Worm (Caenorhabditis elegans) whole organism, L4/young adult: ENCODE measurements around the gene dnj-3.

Source experiments
- W03F9.2 ChIP-seq: fragments of 150-350 bp; optimal IDR thresholded peaks from 2 replicates; lab custom pipeline; 2014; ENCODE audit warnings: missing biosample characterization, missing genetic modification characterization
- dao-5 ChIP-seq: sonication (generic microtip); optimal IDR thresholded peaks from 2 replicates; lab custom pipeline; 2016; ENCODE audit warnings: missing genotype, missing genetic modification characterization, moderate library complexity, missing compliant biosample characterization
- him-1 ChIP-seq: sonication (generic microtip); optimal IDR thresholded peaks from 2 replicates; lab custom pipeline; 2016; ENCODE audit warnings: missing genotype, missing genetic modification reagents, missing genetic modification characterization, missing compliant biosample characterization

Gene dnj-3

DNA sequence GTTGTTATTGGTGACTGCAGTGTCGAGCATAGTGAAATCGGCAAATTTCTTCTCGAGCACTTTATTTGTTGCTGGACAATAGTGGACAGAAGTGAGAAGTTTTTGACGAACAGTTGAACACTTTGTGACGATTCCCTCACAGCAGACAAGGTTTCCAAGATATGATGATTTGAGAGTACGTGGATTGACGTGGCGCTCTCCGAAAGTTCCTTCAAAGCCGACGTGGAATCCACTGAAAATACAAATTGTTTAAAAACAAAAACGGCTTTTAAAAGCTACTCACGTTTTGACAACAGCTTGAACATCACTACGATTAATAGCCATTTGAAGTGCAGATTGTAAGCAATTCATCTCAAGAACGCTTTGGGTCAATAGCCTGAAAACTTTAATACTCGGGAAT, 9.5 kb upstream of the dnj-3 start:
- TF ChIP-seq W03F9.2 (tag; lab: Kevin White, UChicago) (no peak), dao-5 (tag; lab: Kevin White, UChicago) (no peak), him-1 (tag; lab: Kevin White, UChicago) (no peak)

ce11 chrV:15059534-15059933, 8.9 kb upstream of the dnj-3 start, which contains the start of the genes mcm-3 and C25D7.15:
TSS of gene mcm-3 (minus strand) at chrV:15059599.
TSS of gene C25D7.15 (plus strand) at chrV:15059808.
- no peak for TF ChIP-seq him-1 (tag; lab: Kevin White, UChicago)
- TF ChIP-seq W03F9.2 (tag; lab: Kevin White, UChicago) = peak; percentile 32
- TF ChIP-seq dao-5 (tag; lab: Kevin White, UChicago) = no peak

DNA sequence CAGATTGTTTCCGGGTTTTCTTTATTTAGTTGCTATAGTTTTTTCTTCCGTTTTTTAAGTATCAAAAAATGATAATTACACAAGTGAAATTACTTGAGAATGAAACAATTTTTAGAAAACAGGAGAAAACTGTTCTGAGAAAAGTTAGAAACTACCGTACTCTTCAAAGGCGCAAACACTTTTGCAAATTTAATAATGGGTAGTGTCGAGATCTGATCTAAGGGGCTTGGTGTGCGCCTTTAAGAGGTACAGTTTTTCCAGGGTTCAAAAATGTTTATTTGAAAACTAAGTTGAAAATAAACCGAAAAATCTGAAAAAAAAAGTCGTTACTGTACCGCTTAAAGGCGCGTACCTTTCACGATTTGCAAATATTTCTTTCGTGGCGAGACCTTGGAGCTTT, 7.9 kb upstream of the dnj-3 start:
- TF ChIP-seq W03F9.2 (tag; lab: Kevin White, UChicago) (no peak), him-1 (tag; lab: Kevin White, UChicago) (no peak), dao-5 (tag; lab: Kevin White, UChicago) (no peak)

- TF ChIP-seq W03F9.2 (tag; lab: Kevin White, UChicago) = no peak
- no peak for TF ChIP-seq dao-5 (tag; lab: Kevin White, UChicago)
- TF ChIP-seq him-1 (tag; lab: Kevin White, UChicago) = no peak
Observed at ce11 chrV:15063987-15064386, 4.5 kb upstream of the dnj-3 start, which contains the start of gene rap-2. TSS of gene rap-2 (minus strand) at chrV:15064087.

- TF ChIP-seq W03F9.2 (tag; lab: Kevin White, UChicago) (no peak), dao-5 (tag; lab: Kevin White, UChicago) (no peak), him-1 (tag; lab: Kevin White, UChicago) (no peak)
Observed at ce11 chrV:15065068-15065744, 3.3 kb upstream of the dnj-3 start, which contains the start of gene C25D7.9. TSS of gene C25D7.9 (plus strand) at chrV:15065135.

- TF ChIP-seq him-1 (tag; lab: Kevin White, UChicago) (no peak), dao-5 (tag; lab: Kevin White, UChicago) (no peak), W03F9.2 (tag; lab: Kevin White, UChicago) (no peak)
Observed at ce11 chrV:15065837-15066348, 2.6 kb upstream of the dnj-3 start, which contains the start of gene otub-1. TSS of gene otub-1 (plus strand) at chrV:15066298.

ce11 chrV:15067165-15067564, 1.3 kb upstream of the dnj-3 start, which contains the start of gene C25D7.10:
TSS of gene C25D7.10 (plus strand) at chrV:15067465.
- TF ChIP-seq him-1 (tag; lab: Kevin White, UChicago) (no peak), dao-5 (tag; lab: Kevin White, UChicago) (no peak), W03F9.2 (tag; lab: Kevin White, UChicago) (no peak)

ce11 chrV:15069435-15069985, 1.0 kb downstream of the dnj-3 start:
- TF ChIP-seq him-1 (tag; lab: Kevin White, UChicago) = no peak
- no peak for TF ChIP-seq W03F9.2 (tag; lab: Kevin White, UChicago)
- no peak for TF ChIP-seq dao-5 (tag; lab: Kevin White, UChicago)

ce11 chrV:15071015-15071810, 2.7 kb downstream of the dnj-3 start, which contains the start of gene unc-76:
TSS of gene unc-76 (plus strand) at chrV:15071760.
- TF ChIP-seq him-1 (tag; lab: Kevin White, UChicago) = peak; percentile 68
- no peak for TF ChIP-seq dao-5 (tag; lab: Kevin White, UChicago)

DNA sequence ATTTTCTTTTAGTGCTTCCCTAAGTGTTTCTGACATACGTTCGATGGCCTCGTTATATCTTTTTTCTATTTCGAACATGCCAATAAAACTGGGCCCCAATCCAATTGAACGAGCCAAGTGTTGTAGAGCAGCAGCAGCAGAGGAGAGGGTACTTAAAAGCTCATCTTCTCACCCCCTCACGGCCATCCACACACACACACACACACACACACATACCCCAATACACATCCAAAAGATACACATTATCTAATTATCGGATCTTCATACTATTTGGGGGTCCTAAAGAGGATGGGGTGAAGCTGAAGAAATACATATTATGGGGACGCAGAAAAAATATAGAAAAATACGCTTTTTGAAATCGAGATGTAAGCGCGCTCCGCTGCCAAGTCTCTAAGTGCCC, 4.3 kb downstream of the dnj-3 start:
- no peak for TF ChIP-seq him-1 (tag; lab: Kevin White, UChicago)
- no peak for TF ChIP-seq W03F9.2 (tag; lab: Kevin White, UChicago)
- TF ChIP-seq dao-5 (tag; lab: Kevin White, UChicago) = no peak

- TF ChIP-seq dao-5 (tag; lab: Kevin White, UChicago) (no peak), him-1 (tag; lab: Kevin White, UChicago) (peak; percentile 3)
Observed at ce11 chrV:15074907-15075306, 6.4 kb downstream of the dnj-3 start.

- no peak for TF ChIP-seq dao-5 (tag; lab: Kevin White, UChicago)
Observed at ce11 chrV:15078560-15078959, 10.1 kb downstream of the dnj-3 start.

ce11 chrV:15082291-15082690, 13.8 kb downstream of the dnj-3 start, which contains the start of the genes C01G10.10 and C01G10.9:
TSS of gene C01G10.10 (minus strand) at chrV:15082441.
TSS of gene C01G10.9 (plus strand) at chrV:15082530.
- TF ChIP-seq W03F9.2 (tag; lab: Kevin White, UChicago) (peak; percentile 72), dao-5 (tag; lab: Kevin White, UChicago) (no peak), him-1 (tag; lab: Kevin White, UChicago) (peak; percentile 61)
